Fruit fly (Drosophila melanogaster) whole organism, embryonic: ENCODE results near the gene CG32440.

Source experiments
- Ada2b ChIP-seq: fragments of 200-800 bp; sonication (Bioruptor generic); IDR thresholded peaks from 2 replicates; pipeline ENCODE4 v1.3.6; 2022; ENCODE audit warnings: missing biosample characterization, missing genetic modification characterization
- C15 ChIP-seq: fragments of 200-800 bp; sonication (Bioruptor generic); IDR thresholded peaks from 3 replicates; pipeline ENCODE4 v1.3.6; 2022; ENCODE audit warnings: missing biosample characterization, missing genetic modification characterization
- CG10431 ChIP-seq: fragments of 200-800 bp; sonication (Bioruptor generic); optimal IDR thresholded peaks from 3 replicates; lab custom pipeline; 2018; ENCODE audit warnings: missing biosample characterization, mild to moderate bottlenecking, missing genetic modification characterization
- CG11723 ChIP-seq: fragments of 200-800 bp; sonication (Bioruptor generic); optimal IDR thresholded peaks from 2 replicates; lab custom pipeline; 2017; ENCODE audit warnings: missing biosample characterization, mild to moderate bottlenecking, missing genetic modification characterization
- CG12744 ChIP-seq: fragments of 200-800 bp; sonication (Bioruptor generic); optimal IDR thresholded peaks from 2 replicates; lab custom pipeline; 2016; ENCODE audit warnings: missing biosample characterization, missing genetic modification characterization
- CG14667 ChIP-seq: fragments of 200-800 bp; sonication (Bioruptor generic); IDR thresholded peaks from 2 replicates; pipeline ENCODE4 v1.3.6; 2022; ENCODE audit warnings: missing biosample characterization, missing genetic modification characterization
- CG14710 ChIP-seq: fragments of 200-800 bp; sonication (Bioruptor generic); optimal IDR thresholded peaks from 3 replicates; lab custom pipeline; 2019; ENCODE audit warnings: missing biosample characterization, mild to moderate bottlenecking, missing genetic modification characterization, moderate library complexity
- CG15269 ChIP-seq: fragments of 200-800 bp; sonication (Bioruptor generic); optimal IDR thresholded peaks from 2 replicates; lab custom pipeline; 2018; ENCODE audit warnings: missing biosample characterization, mild to moderate bottlenecking, missing genetic modification characterization, moderate library complexity
- CG15696 ChIP-seq: fragments of 200-800 bp; sonication (Bioruptor generic); optimal IDR thresholded peaks from 2 replicates; lab custom pipeline; 2019; ENCODE audit warnings: missing biosample characterization, mild to moderate bottlenecking, missing genetic modification characterization, moderate library complexity
- CG16863 ChIP-seq: fragments of 200-800 bp; sonication (Bioruptor generic); optimal IDR thresholded peaks from 3 replicates; lab custom pipeline; 2016; ENCODE audit warnings: missing biosample characterization, missing genetic modification characterization
- CG17328 ChIP-seq: fragments of 200-800 bp; sonication (Bioruptor generic); IDR thresholded peaks from 2 replicates; pipeline ENCODE4 v1.3.6; 2022; ENCODE audit warnings: missing biosample characterization, missing genetic modification characterization
- CG17612 ChIP-seq: fragments of 200-800 bp; sonication (Bioruptor generic); IDR thresholded peaks from 2 replicates; pipeline ENCODE4 v1.3.6; 2022; ENCODE audit warnings: missing biosample characterization, missing genetic modification characterization
- CG2199 ChIP-seq: fragments of 200-800 bp; sonication (Bioruptor generic); IDR thresholded peaks from 3 replicates; pipeline ENCODE4 v1.3.6; 2022; ENCODE audit warnings: missing biosample characterization, missing genetic modification characterization
- CG30020 ChIP-seq: fragments of 200-800 bp; optimal IDR thresholded peaks from 2 replicates; lab custom pipeline; 2019; ENCODE audit warnings: missing biosample characterization, mild to moderate bottlenecking, missing genetic modification characterization, moderate library complexity
- CG34224 ChIP-seq: fragments of 200-800 bp; sonication (Bioruptor generic); IDR thresholded peaks from 3 replicates; pipeline ENCODE4 v1.3.6; 2022; ENCODE audit warnings: missing biosample characterization, missing genetic modification characterization; ENCODE audit not compliant: partially characterized antibody
- CG3995 ChIP-seq: fragments of 200-800 bp; sonication (Bioruptor generic); optimal IDR thresholded peaks from 3 replicates; lab custom pipeline; 2016; ENCODE audit warnings: missing biosample characterization, missing genetic modification characterization
- CG4328 ChIP-seq: fragments of 200-800 bp; sonication (Bioruptor generic); optimal IDR thresholded peaks from 3 replicates; lab custom pipeline; 2017; ENCODE audit warnings: missing biosample characterization, missing genetic modification reagents, missing genetic modification characterization
- CG4404 ChIP-seq: fragments of 200-800 bp; sonication (Bioruptor generic); IDR thresholded peaks from 2 replicates; pipeline ENCODE4 v1.3.6; 2022; ENCODE audit warnings: missing biosample characterization, missing genetic modification characterization
- CG7556 ChIP-seq: fragments of 200-800 bp; sonication (Bioruptor generic); optimal IDR thresholded peaks from 2 replicates; lab custom pipeline; 2017; ENCODE audit warnings: missing biosample characterization, mild to moderate bottlenecking, missing genetic modification characterization
- CG9817 ChIP-seq: fragments of 200-800 bp; sonication (Bioruptor generic); optimal IDR thresholded peaks from 2 replicates; lab custom pipeline; 2018; ENCODE audit warnings: missing biosample characterization, mild to moderate bottlenecking, missing genetic modification characterization, moderate library complexity
- Dad ChIP-seq: fragments of 200-800 bp; sonication (Bioruptor generic); optimal IDR thresholded peaks from 3 replicates; lab custom pipeline; 2016; ENCODE audit warnings: missing biosample characterization, missing genetic modification characterization
- Dll ChIP-seq: fragments of 200-800 bp; sonication (Bioruptor generic); IDR thresholded peaks from 4 replicates; pipeline ENCODE4 v1.3.6; 2022; ENCODE audit warnings: missing biosample characterization, missing genetic modification characterization; ENCODE audit not compliant: partially characterized antibody
- Ets97D ChIP-seq: fragments of 200-800 bp; sonication (Bioruptor generic); optimal IDR thresholded peaks from 3 replicates; lab custom pipeline; 2016; ENCODE audit warnings: missing biosample characterization, missing genetic modification characterization
- Myb ChIP-seq: fragments of 200-800 bp; sonication (Bioruptor generic); optimal IDR thresholded peaks from 2 replicates; lab custom pipeline; 2016; ENCODE audit warnings: missing biosample characterization, missing genetic modification characterization
- Oaz ChIP-seq: fragments of 200-800 bp; sonication (Bioruptor generic); IDR thresholded peaks from 2 replicates; pipeline ENCODE4 v1.3.6; 2022; ENCODE audit warnings: missing biosample characterization, missing genetic modification characterization
- Scr ChIP-seq: fragments of 200-800 bp; sonication (Bioruptor generic); IDR thresholded peaks from 2 replicates; pipeline ENCODE4 v1.3.6; 2022; ENCODE audit warnings: missing biosample characterization, missing genetic modification characterization; ENCODE audit not compliant: partially characterized antibody
- Sox102F ChIP-seq: fragments of 200-800 bp; sonication (Bioruptor generic); optimal IDR thresholded peaks from 2 replicates; lab custom pipeline; 2018; ENCODE audit warnings: missing biosample characterization, mild to moderate bottlenecking, missing genetic modification characterization, moderate library complexity
- Stat92E ChIP-seq, 3 experiments: fragments of >200 bp in 2 of 3; fragments of 200-800 bp in 1 of 3; sonication (Bioruptor generic) in 1 of 3; optimal IDR thresholded peaks; 2 replicates each; lab custom pipeline; 2017 to 2019; ENCODE audit warnings: missing biosample characterization in 3 of 3, missing genetic modification characterization in 3 of 3, mild to moderate bottlenecking in 1 of 3, moderate library complexity in 1 of 3
- Taf1 ChIP-seq: fragments of 200-800 bp; sonication (Bioruptor generic); IDR thresholded peaks from 2 replicates; pipeline ENCODE4 v1.3.6; 2022; ENCODE audit warnings: missing biosample characterization, missing genetic modification characterization
- ash1 ChIP-seq: fragments of 200-800 bp; sonication (Bioruptor generic); optimal IDR thresholded peaks from 2 replicates; lab custom pipeline; 2018; ENCODE audit warnings: missing biosample characterization, mild to moderate bottlenecking, missing genetic modification characterization
- cad ChIP-seq: fragments of >200 bp; optimal IDR thresholded peaks from 2 replicates; lab custom pipeline; 2017; ENCODE audit warnings: missing biosample characterization, missing genetic modification characterization
- crc ChIP-seq: fragments of 200-800 bp; sonication (Bioruptor generic); optimal IDR thresholded peaks from 2 replicates; lab custom pipeline; 2016; ENCODE audit warnings: missing biosample characterization, missing genetic modification characterization
- dati ChIP-seq: fragments of 200-800 bp; sonication (Bioruptor generic); IDR thresholded peaks from 2 replicates; pipeline ENCODE4 v1.3.6; 2022; ENCODE audit warnings: missing biosample characterization, missing genetic modification characterization
- ems ChIP-seq: fragments of 200-800 bp; sonication (Bioruptor generic); optimal IDR thresholded peaks from 3 replicates; lab custom pipeline; 2016; ENCODE audit warnings: missing biosample characterization, missing genetic modification characterization
- esg ChIP-seq: fragments of 200-800 bp; sonication (Bioruptor generic); conservative IDR thresholded peaks from 2 replicates; pipeline ENCODE4 v1.3.6; 2022; ENCODE audit warnings: missing biosample characterization, missing genetic modification characterization
- eve ChIP-seq, 2 experiments: fragments of >200 bp; optimal IDR thresholded peaks; 2 replicates each; lab custom pipeline; 2017; ENCODE audit warnings: missing biosample characterization in 2 of 2, missing genetic modification characterization in 2 of 2
- fd64A ChIP-seq: fragments of 200-800 bp; sonication (Bioruptor generic); optimal IDR thresholded peaks from 3 replicates; lab custom pipeline; 2018; ENCODE audit warnings: missing biosample characterization, mild to moderate bottlenecking, missing genetic modification characterization
- her ChIP-seq: fragments of 200-800 bp; sonication (Bioruptor generic); optimal IDR thresholded peaks from 2 replicates; lab custom pipeline; 2016; ENCODE audit warnings: missing biosample characterization, missing genetic modification characterization
- kay ChIP-seq: fragments of 200-800 bp; sonication (Bioruptor generic); optimal IDR thresholded peaks from 2 replicates; lab custom pipeline; 2016; ENCODE audit warnings: missing biosample characterization, missing genetic modification characterization
- lilli ChIP-seq: fragments of 200-800 bp; sonication (Bioruptor generic); optimal IDR thresholded peaks from 3 replicates; lab custom pipeline; 2016; ENCODE audit warnings: missing biosample characterization, missing genetic modification characterization
- nerfin-1 ChIP-seq: fragments of 200-800 bp; sonication (Bioruptor generic); optimal IDR thresholded peaks from 3 replicates; lab custom pipeline; 2019; ENCODE audit warnings: missing biosample characterization, mild to moderate bottlenecking, missing genetic modification characterization, moderate library complexity
- phol ChIP-seq: fragments of 200-800 bp; sonication (Bioruptor generic); optimal IDR thresholded peaks from 3 replicates; lab custom pipeline; 2018; ENCODE audit warnings: missing biosample characterization, mild to moderate bottlenecking, missing genetic modification characterization, moderate library complexity
- pnt ChIP-seq: fragments of 200-800 bp; sonication (Bioruptor generic); optimal IDR thresholded peaks from 3 replicates; lab custom pipeline; 2016; ENCODE audit warnings: missing biosample characterization, missing genetic modification characterization
- sc ChIP-seq, 3 experiments: fragments of >200 bp in 2 of 3; fragments of 200-800 bp in 1 of 3; sonication (Bioruptor generic) in 1 of 3; optimal IDR thresholded peaks; 2 replicates in 2 of 3; 3 replicates in 1 of 3; lab custom pipeline; 2017; ENCODE audit warnings: mild to moderate bottlenecking in 1 of 3, missing biosample characterization in 1 of 3, missing genetic modification characterization in 1 of 3, missing genetic modification reagents in 1 of 3
- sens-2 ChIP-seq: fragments of 200-800 bp; sonication (Bioruptor generic); IDR thresholded peaks from 2 replicates; pipeline ENCODE4 v1.3.6; 2022; ENCODE audit warnings: missing biosample characterization, missing genetic modification characterization
- slbo ChIP-seq: fragments of 200-800 bp; sonication (Bioruptor generic); IDR thresholded peaks from 2 replicates; pipeline ENCODE4 v1.3.6; 2022; ENCODE audit warnings: missing biosample characterization, missing genetic modification characterization
- so ChIP-seq: fragments of 200-800 bp; sonication (Bioruptor generic); IDR thresholded peaks from 3 replicates; pipeline ENCODE4 v1.3.6; 2022; ENCODE audit warnings: missing biosample characterization, missing genetic modification characterization
- tap ChIP-seq: fragments of 200-800 bp; optimal IDR thresholded peaks from 3 replicates; lab custom pipeline; 2019; ENCODE audit warnings: missing biosample characterization, mild to moderate bottlenecking, missing genetic modification characterization, moderate library complexity
- ttk ChIP-seq: fragments of 200-800 bp; sonication (Bioruptor generic); IDR thresholded peaks from 2 replicates; pipeline ENCODE4 v2.1.2; 2022; ENCODE audit warnings: missing biosample characterization, missing genetic modification characterization
- zfh2 ChIP-seq: fragments of 200-800 bp; sonication (Bioruptor generic); optimal IDR thresholded peaks from 2 replicates; lab custom pipeline; 2016; ENCODE audit warnings: missing biosample characterization, missing genetic modification characterization

CG32440 gene

DNA sequence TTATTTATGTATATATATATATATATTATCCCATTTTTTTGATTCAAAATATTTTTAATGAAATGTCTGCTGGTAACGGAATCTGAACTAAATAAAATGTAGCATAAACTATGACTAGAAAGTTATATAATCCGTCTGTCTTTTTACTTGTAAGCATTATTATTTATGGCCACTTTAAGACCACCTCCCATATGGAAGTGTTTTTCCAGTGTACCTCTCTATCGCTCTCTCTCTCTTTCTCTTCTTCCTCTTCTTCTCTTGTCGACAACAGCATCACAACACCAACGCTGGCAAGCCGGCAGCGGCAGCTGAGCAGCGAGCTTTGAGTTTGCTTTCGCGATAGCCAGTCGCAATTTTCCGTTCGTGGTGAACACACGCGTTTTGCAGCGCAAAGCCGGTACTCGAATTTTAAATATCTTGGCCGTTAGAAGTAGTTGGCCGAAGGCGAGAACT is 22.2 kb downstream of the CG32440 start, which contains the start of gene rgn (continued):
- TF ChIP-seq CG17328 (GFP tag; lab: Robert Waterston, UW), result no peak; the same call in 1 of the 2 replicates
- TF ChIP-seq Stat92E (GFP tag; optimal IDR thresholded peaks at IDR 0.05; lab: Kevin White, UChicago), result no peak
- TF ChIP-seq eve (GFP tag; optimal IDR thresholded peaks at IDR 0.05; lab: Kevin White, UChicago), result no peak
- TF ChIP-seq Sox102F (GFP tag; lab: Kevin White, UChicago), result peak; percentile 72
- TF ChIP-seq CG7556 (GFP tag; lab: Kevin White, UChicago), result peak; percentile 88
- TF ChIP-seq zfh2 (GFP tag; lab: Kevin White, UChicago), result peak; percentile 59
- peak; percentile 78 for TF ChIP-seq Taf1
- TF ChIP-seq Scr, result no peak
- TF ChIP-seq CG10431 (GFP tag; lab: Kevin White, UChicago), result no peak
- peak; percentile 27; the same call in 1 of the 2 replicates for TF ChIP-seq CG4404 (GFP tag; lab: Robert Waterston, UW)
- no peak; the same call in 2 of the 3 replicates for TF ChIP-seq CG34224
- TF ChIP-seq C15 (GFP tag; lab: Robert Waterston, UW), result peak; percentile 63; the same call in 2 of the 3 replicates
- no peak for TF ChIP-seq CG14710 (tag; lab: Kevin White, UChicago)
- no peak for TF ChIP-seq fd64A (GFP tag; lab: Kevin White, UChicago)
- peak; percentile 73 for TF ChIP-seq CG9817
- TF ChIP-seq slbo (GFP tag; lab: Robert Waterston, UW), result peak; percentile 88
- TF ChIP-seq Dad (GFP tag; lab: Kevin White, UChicago), result no peak
- TF ChIP-seq Dll, result no peak
- no peak for TF ChIP-seq CG30020 (tag; lab: Kevin White, UChicago)
- TF ChIP-seq Ets97D (GFP tag; lab: Kevin White, UChicago), result no peak
- peak; percentile 26; the same call in 1 of the 2 replicates for TF ChIP-seq CG14667 (GFP tag; lab: Robert Waterston, UW)
- TF ChIP-seq Ada2b (GFP tag; lab: Robert Waterston, UW), result peak; percentile 81
- peak; percentile 54 for TF ChIP-seq pnt
- TF ChIP-seq ash1 (GFP tag; lab: Kevin White, UChicago), result no peak
- TF ChIP-seq lilli (GFP tag; lab: Kevin White, UChicago), result peak; percentile 63
- peak; percentile 53; the same call in 1 of the 2 replicates for TF ChIP-seq esg (GFP tag; lab: Robert Waterston, UW)
- peak; percentile 72; the same call in 2 of the 3 replicates for TF ChIP-seq so (GFP tag; lab: Robert Waterston, UW)
- peak; percentile 70 for TF ChIP-seq Myb
- peak; percentile 49 for TF ChIP-seq kay
- peak; percentile 46; the same call in 1 of the 3 replicates for TF ChIP-seq CG2199
- TF ChIP-seq ttk (GFP tag; lab: Robert Waterston, UW), result peak; percentile 53; the same call in 1 of the 2 replicates
- TF ChIP-seq phol, result peak; percentile 70
- no peak for TF ChIP-seq CG17612 (GFP tag; lab: Robert Waterston, UW)
- TF ChIP-seq Oaz (GFP tag; lab: Robert Waterston, UW), result peak; percentile 33; the same call in 1 of the 2 replicates
- TF ChIP-seq CG4328 (GFP tag; lab: Kevin White, UChicago), result peak; percentile 14
- TF ChIP-seq nerfin-1 (tag; lab: Kevin White, UChicago), result peak; percentile 26
- peak; percentile 6 for TF ChIP-seq CG16863
- TF ChIP-seq CG12744, result no peak
- TF ChIP-seq dati, result no peak
- peak; percentile 56 for TF ChIP-seq tap (tag; lab: Kevin White, UChicago)
- TF ChIP-seq CG15696, result no peak
- no peak for TF ChIP-seq CG3995
- peak; percentile 39 for TF ChIP-seq CG11723 (GFP tag; lab: Kevin White, UChicago)
- TF ChIP-seq sc (optimal IDR thresholded peaks at IDR 0.05; lab: Kevin White, UChicago), result no peak
- no peak for TF ChIP-seq sc (GFP tag; optimal IDR thresholded peaks at IDR 0.05; lab: Kevin White, UChicago)
- peak; percentile 53 for TF ChIP-seq ems
- TF ChIP-seq CG15269 (tag; lab: Kevin White, UChicago), result peak; percentile 84
- no peak for TF ChIP-seq cad
- peak; percentile 5 for TF ChIP-seq crc (GFP tag; lab: Kevin White, UChicago)
- TF ChIP-seq her (GFP tag; lab: Kevin White, UChicago), result peak; percentile 44
- no peak for TF ChIP-seq sens-2 (GFP tag; lab: Robert Waterston, UW)
